Worm (Caenorhabditis elegans) whole organism, L1 larva: ENCODE results near the gene H06H21.8.

Source experiments
- ceh-63 ChIP-seq: fragments of 200-800 bp; sonication (Bioruptor generic); optimal IDR thresholded peaks from 2 replicates; lab custom pipeline; 2018; ENCODE audit warnings: mild to moderate bottlenecking, missing genetic modification characterization, missing compliant biosample characterization
- fos-1 ChIP-seq: fragments of 150-350 bp; optimal IDR thresholded peaks from 2 replicates; lab custom pipeline; 2014; ENCODE audit warnings: missing biosample characterization, missing genetic modification characterization
- lin-15B ChIP-seq: fragments of 150-350 bp; sonication (generic microtip); optimal IDR thresholded peaks from 3 replicates; lab custom pipeline; 2014; ENCODE audit warnings: missing biosample characterization, missing genetic modification characterization
- mab-9 ChIP-seq: fragments of 200-800 bp; sonication (Bioruptor generic); IDR thresholded peaks from 2 replicates; pipeline ENCODE4 v1.3.6; 2022; ENCODE audit warnings: missing genetic modification reagents, missing genetic modification characterization, missing compliant biosample characterization
- nhr-237 ChIP-seq: fragments of 150-350 bp; optimal IDR thresholded peaks from 2 replicates; lab custom pipeline; 2014; ENCODE audit warnings: missing biosample characterization, missing genetic modification characterization
- nhr-76 ChIP-seq: sonication (generic microtip); optimal IDR thresholded peaks from 2 replicates; lab custom pipeline; 2017; ENCODE audit warnings: missing biosample characterization, missing genetic modification characterization
- pqm-1 ChIP-seq: sonication (generic microtip); optimal IDR thresholded peaks from 3 replicates; lab custom pipeline; 2017; ENCODE audit warnings: missing biosample characterization, missing genetic modification characterization
- unc-130 ChIP-seq: fragments of 150-350 bp; optimal IDR thresholded peaks from 2 replicates; lab custom pipeline; 2017; ENCODE audit warnings: missing biosample characterization, missing genetic modification characterization, inconsistent platforms
- unc-62 ChIP-seq: fragments of 150-350 bp; optimal IDR thresholded peaks from 2 replicates; lab custom pipeline; 2014; ENCODE audit warnings: missing biosample characterization, missing genetic modification reagents, missing genetic modification characterization
- vab-15 ChIP-seq: sonication (generic microtip); optimal IDR thresholded peaks from 2 replicates; lab custom pipeline; 2017; ENCODE audit warnings: missing genotype, mild to moderate bottlenecking, missing genetic modification characterization, missing compliant biosample characterization

DNA sequence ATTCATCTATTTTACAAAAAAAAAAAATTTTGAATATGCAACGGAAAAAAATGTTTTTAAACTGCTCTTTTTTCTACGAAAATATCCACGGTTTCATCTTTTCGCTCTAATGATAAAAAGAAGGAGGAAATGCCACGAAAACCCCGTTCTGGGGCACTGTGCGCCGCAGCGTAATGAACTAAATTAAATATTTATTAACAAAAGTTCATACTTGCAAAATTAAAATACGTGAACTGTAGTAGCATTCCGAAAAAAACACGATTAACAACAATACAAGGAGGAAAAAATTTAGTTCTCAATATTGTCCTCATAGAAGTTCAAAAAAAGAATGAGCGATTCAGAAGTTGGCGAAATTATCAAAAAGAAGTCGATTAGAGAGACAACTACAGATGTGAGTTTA is 31.5 kb downstream of the H06H21.8 start, which contains the start of gene R11E3.1:
- TF ChIP-seq unc-130 (tag; lab: Kevin White, UChicago) (no peak), vab-15 (tag; lab: Kevin White, UChicago) (no peak), nhr-237 (tag; lab: Kevin White, UChicago) (no peak), unc-62 (GFP tag; lab: Kevin White, UChicago) (no peak), pqm-1 (tag; lab: Kevin White, UChicago) (no peak), fos-1 (tag; lab: Kevin White, UChicago) (no peak), ceh-63 (GFP tag; lab: Kevin White, UChicago) (no peak), mab-9 (GFP tag; lab: Robert Waterston, UW) (no peak), lin-15B (tag; lab: Kevin White, UChicago) (no peak), nhr-76 (tag; lab: Kevin White, UChicago) (no peak)
